Worm (Caenorhabditis elegans) whole organism, midembryonic: Measurements from ENCODE around the gene pdi-6.

ENCODE experiments used
- flt-1 ChIP-seq: fragments of 200-800 bp; sonication (Bioruptor generic); IDR thresholded peaks from 2 replicates; pipeline ENCODE4 v1.3.6; 2022; ENCODE audit warnings: missing genetic modification characterization, missing compliant biosample characterization
- ztf-23 ChIP-seq: fragments of 200-800 bp; sonication (Bioruptor generic); IDR thresholded peaks from 2 replicates; pipeline ENCODE4 v1.3.6; 2022; ENCODE audit warnings: missing genetic modification reagents, missing genetic modification characterization, missing compliant biosample characterization

DNA sequence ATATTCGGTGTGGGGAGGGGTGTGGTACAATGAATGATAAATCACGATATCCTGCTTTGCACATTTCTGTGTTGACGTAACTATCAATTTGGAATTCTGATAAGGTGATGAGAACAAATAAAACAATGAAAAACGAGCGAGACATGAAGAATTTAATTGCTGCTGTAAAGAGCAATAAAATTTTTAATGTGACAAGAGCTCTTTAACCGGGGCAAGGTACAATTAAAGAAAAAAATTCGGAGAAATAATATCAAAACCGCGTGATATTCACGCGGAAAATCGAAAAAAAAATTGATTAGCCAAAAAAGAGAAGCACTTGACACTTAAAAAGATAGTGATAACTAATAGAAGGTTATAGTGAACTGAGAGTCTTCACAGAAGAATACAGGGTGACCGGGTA lies 7.1 kb downstream of the pdi-6 start:
- TF ChIP-seq ztf-23 (GFP tag; lab: Robert Waterston, UW), result no peak
- no peak for TF ChIP-seq flt-1
